Worm (Caenorhabditis elegans) whole organism, L4 larva: Measurements from ENCODE around the gene Y39E4B.6.

Source experiments
- F26F4.8 ChIP-seq: fragments of 200-800 bp; sonication (Bioruptor generic); conservative IDR thresholded peaks from 2 replicates; pipeline ENCODE4 v1.3.6; 2022; ENCODE audit warnings: missing genetic modification characterization, missing compliant biosample characterization
- F37D6.2 ChIP-seq: sonication (generic microtip); optimal IDR thresholded peaks from 2 replicates; lab custom pipeline; 2016; ENCODE audit warnings: mild to moderate bottlenecking, missing genetic modification characterization, missing compliant biosample characterization
- F44E2.7 ChIP-seq: fragments of 200-800 bp; sonication (Bioruptor generic); IDR thresholded peaks from 2 replicates; pipeline ENCODE4 v2.1.2; 2022; ENCODE audit warnings: missing genetic modification characterization, missing compliant biosample characterization
- R02D3.7 ChIP-seq: fragments of 150-350 bp; sonication (generic microtip); optimal IDR thresholded peaks from 3 replicates; lab custom pipeline; 2014; ENCODE audit warnings: missing biosample characterization, missing genetic modification characterization
- Y105C5A.15 ChIP-seq: fragments of 200-800 bp; sonication (Bioruptor generic); IDR thresholded peaks from 2 replicates; pipeline ENCODE4 v1.3.6; 2022; ENCODE audit warnings: missing genetic modification characterization, missing compliant biosample characterization
- Y5F2A.4 ChIP-seq: fragments of 200-800 bp; sonication (Bioruptor generic); optimal IDR thresholded peaks from 2 replicates; lab custom pipeline; 2018; ENCODE audit warnings: mild to moderate bottlenecking, missing genetic modification characterization, missing compliant biosample characterization
- ZK546.5 ChIP-seq, 2 experiments: sonication (generic microtip); optimal IDR thresholded peaks; 2 replicates each; lab custom pipeline; 2017; ENCODE audit warnings: missing biosample characterization in 2 of 2, missing genetic modification characterization in 2 of 2
- aha-1 ChIP-seq: fragments of 150-350 bp; peaks from one replicate; lab custom pipeline; 2014; ENCODE audit warnings: missing biosample characterization, missing genetic modification characterization
- ama-1 ChIP-seq: fragments of 150-350 bp; optimal IDR thresholded peaks from 2 replicates; lab custom pipeline; 2014; ENCODE audit warnings: inconsistent platforms, mixed read lengths
- arid-1 ChIP-seq: fragments of 200-800 bp; sonication (Bioruptor generic); conservative IDR thresholded peaks from 2 replicates; pipeline ENCODE4 v1.3.6; 2022; ENCODE audit warnings: missing genetic modification reagents, missing genetic modification characterization, missing compliant biosample characterization
- ceh-28 ChIP-seq: fragments of 150-350 bp; optimal IDR thresholded peaks from 2 replicates; lab custom pipeline; 2014; ENCODE audit warnings: missing biosample characterization, missing genetic modification reagents, missing genetic modification characterization
- ceh-32 ChIP-seq: sonication (generic microtip); optimal IDR thresholded peaks from 2 replicates; lab custom pipeline; 2016; ENCODE audit warnings: mild to moderate bottlenecking, missing genetic modification characterization, missing compliant biosample characterization; ENCODE audit not compliant: poor library complexity
- ceh-44 ChIP-seq: fragments of 200-800 bp; sonication (Bioruptor generic); IDR thresholded peaks from 2 replicates; pipeline ENCODE4 v1.3.6; 2022; ENCODE audit warnings: missing genetic modification reagents, missing genetic modification characterization, missing compliant biosample characterization
- ceh-82 ChIP-seq: sonication (generic microtip); optimal IDR thresholded peaks from 2 replicates; lab custom pipeline; 2017; ENCODE audit warnings: missing biosample characterization, missing genetic modification characterization
- ces-1 ChIP-seq: fragments of 150-350 bp; sonication (generic microtip); optimal IDR thresholded peaks from 4 replicates; lab custom pipeline; 2014; ENCODE audit warnings: missing biosample characterization, missing genetic modification reagents, missing genetic modification characterization
- ctbp-1 ChIP-seq: fragments of 200-800 bp; sonication (Bioruptor generic); IDR thresholded peaks from 2 replicates; pipeline ENCODE4 v1.3.6; 2022; ENCODE audit warnings: missing genetic modification reagents, missing genetic modification characterization, missing compliant biosample characterization
- daf-12 ChIP-seq: fragments of 150-350 bp; optimal IDR thresholded peaks from 2 replicates; lab custom pipeline; 2014; ENCODE audit warnings: missing biosample characterization, missing genetic modification reagents, missing genetic modification characterization
- dmd-6 ChIP-seq: fragments of 200-800 bp; sonication (Bioruptor generic); IDR thresholded peaks from 2 replicates; pipeline ENCODE4 v1.3.6; 2022; ENCODE audit warnings: missing genetic modification reagents, missing genetic modification characterization, missing compliant biosample characterization
- dve-1 ChIP-seq: sonication (generic microtip); optimal IDR thresholded peaks from 2 replicates; lab custom pipeline; 2017; ENCODE audit warnings: antibody characterized with exemption, mild to moderate bottlenecking, missing genetic modification characterization, missing compliant biosample characterization; ENCODE audit not compliant: insufficient read depth
- egl-27 ChIP-seq: sonication (generic microtip); optimal IDR thresholded peaks from 3 replicates; lab custom pipeline; 2017; ENCODE audit warnings: missing biosample characterization, missing genetic modification reagents, missing genetic modification characterization
- fos-1 ChIP-seq: fragments of 150-350 bp; optimal IDR thresholded peaks from 2 replicates; lab custom pipeline; 2014; ENCODE audit warnings: missing biosample characterization, missing genetic modification characterization
- hlh-11 ChIP-seq: fragments of 200-800 bp; sonication (Bioruptor generic); optimal IDR thresholded peaks from 2 replicates; lab custom pipeline; 2018; ENCODE audit warnings: mild to moderate bottlenecking, missing genetic modification characterization, missing compliant biosample characterization
- hlh-30 ChIP-seq: sonication (generic microtip); optimal IDR thresholded peaks from 2 replicates; lab custom pipeline; 2017; ENCODE audit warnings: antibody characterized with exemption, mild to moderate bottlenecking, missing genetic modification characterization, missing compliant biosample characterization; ENCODE audit not compliant: insufficient read depth
- hmg-1.1 ChIP-seq: fragments of 200-800 bp; sonication (Bioruptor generic); IDR thresholded peaks from 2 replicates; pipeline ENCODE4 v1.3.6; 2022; ENCODE audit warnings: missing genetic modification reagents, missing genetic modification characterization, missing compliant biosample characterization
- jun-1 ChIP-seq: fragments of 150-350 bp; optimal IDR thresholded peaks from 2 replicates; lab custom pipeline; 2014; ENCODE audit warnings: missing biosample characterization, missing genetic modification reagents, missing genetic modification characterization
- lim-7 ChIP-seq: fragments of 200-800 bp; sonication (Bioruptor generic); IDR thresholded peaks from 2 replicates; pipeline ENCODE4 v1.3.6; 2022; ENCODE audit warnings: missing genetic modification characterization, missing compliant biosample characterization
- lin-1 ChIP-seq: fragments of 200-800 bp; sonication (Bioruptor generic); IDR thresholded peaks from 2 replicates; pipeline ENCODE4 v1.3.6; 2022; ENCODE audit warnings: missing genetic modification reagents, missing genetic modification characterization, missing compliant biosample characterization
- lin-13 ChIP-seq: fragments of 150-350 bp; optimal IDR thresholded peaks from 2 replicates; lab custom pipeline; 2014; ENCODE audit warnings: missing biosample characterization, missing genetic modification reagents, missing genetic modification characterization
- lin-29 ChIP-seq: fragments of 200-800 bp; sonication (Bioruptor generic); IDR thresholded peaks from 2 replicates; pipeline ENCODE4 v1.3.6; 2022; ENCODE audit warnings: missing genetic modification reagents, missing genetic modification characterization, missing compliant biosample characterization
- lsy-2 ChIP-seq, 2 experiments: fragments of 150-350 bp in 1 of 2; sonication (generic microtip) in 1 of 2; optimal IDR thresholded peaks; 2 replicates each; lab custom pipeline; 2014 to 2017; ENCODE audit warnings: missing biosample characterization in 2 of 2, missing genetic modification characterization in 2 of 2
- mdl-1 ChIP-seq, 2 experiments: fragments of 150-350 bp in 1 of 2; sonication (generic microtip) in 1 of 2; optimal IDR thresholded peaks; 2 replicates each; lab custom pipeline; 2014 to 2017; ENCODE audit warnings: missing biosample characterization in 2 of 2, missing genetic modification characterization in 2 of 2
- mep-1 ChIP-seq: fragments of 150-350 bp; sonication (generic microtip); optimal IDR thresholded peaks from 3 replicates; lab custom pipeline; 2014; ENCODE audit warnings: missing biosample characterization, missing genetic modification characterization
- mxl-2 ChIP-seq: fragments of 200-800 bp; sonication (Bioruptor generic); conservative IDR thresholded peaks from 2 replicates; pipeline ENCODE4 v1.3.6; 2022; ENCODE audit warnings: missing genetic modification reagents, missing genetic modification characterization, missing compliant biosample characterization
- mxl-3 ChIP-seq: fragments of 200-800 bp; sonication (Bioruptor generic); optimal IDR thresholded peaks from 2 replicates; lab custom pipeline; 2018; ENCODE audit warnings: mild to moderate bottlenecking, missing genetic modification characterization, missing compliant biosample characterization
- nhr-10 ChIP-seq: fragments of 150-350 bp; optimal IDR thresholded peaks from 2 replicates; lab custom pipeline; 2014; ENCODE audit warnings: missing biosample characterization, missing genetic modification characterization
- nhr-102 ChIP-seq: sonication (generic microtip); optimal IDR thresholded peaks from 2 replicates; lab custom pipeline; 2016; ENCODE audit warnings: mild to moderate bottlenecking, missing genetic modification characterization, moderate library complexity, missing compliant biosample characterization
- nhr-25 ChIP-seq: sonication (generic microtip); optimal IDR thresholded peaks from 2 replicates; lab custom pipeline; 2017; ENCODE audit warnings: missing genetic modification characterization, mild to moderate bottlenecking, missing compliant biosample characterization, antibody characterized with exemption, moderate library complexity, borderline replicate concordance; ENCODE audit not compliant: insufficient read depth
- nhr-48 ChIP-seq: sonication (generic microtip); optimal IDR thresholded peaks from 2 replicates; lab custom pipeline; 2016; ENCODE audit warnings: mild to moderate bottlenecking, missing genetic modification characterization, missing compliant biosample characterization
- nhr-76 ChIP-seq: fragments of 150-350 bp; optimal IDR thresholded peaks from 2 replicates; lab custom pipeline; 2014; ENCODE audit warnings: missing biosample characterization, missing genetic modification characterization
- php-3 ChIP-seq: fragments of 200-800 bp; sonication (Bioruptor generic); IDR thresholded peaks from 2 replicates; pipeline ENCODE4 v1.3.6; 2022; ENCODE audit warnings: missing genetic modification reagents, missing genetic modification characterization, missing compliant biosample characterization
- rbr-2 ChIP-seq: sonication (generic microtip); optimal IDR thresholded peaks from 2 replicates; lab custom pipeline; 2016; ENCODE audit warnings: missing genotype, missing genetic modification characterization, missing compliant biosample characterization
- snpc-4 ChIP-seq: fragments of 150-350 bp; optimal IDR thresholded peaks from 2 replicates; lab custom pipeline; 2014; ENCODE audit warnings: missing biosample characterization, missing genetic modification characterization
- spr-1 ChIP-seq: sonication (generic microtip); optimal IDR thresholded peaks from 2 replicates; lab custom pipeline; 2016; ENCODE audit warnings: mild to moderate bottlenecking, missing genetic modification characterization, missing compliant biosample characterization
- spr-3 ChIP-seq: fragments of 200-800 bp; sonication (Bioruptor generic); optimal IDR thresholded peaks from 2 replicates; lab custom pipeline; 2018; ENCODE audit warnings: mild to moderate bottlenecking, missing genetic modification characterization, missing compliant biosample characterization
- unc-130 ChIP-seq: sonication (generic microtip); optimal IDR thresholded peaks from 2 replicates; lab custom pipeline; 2016; ENCODE audit warnings: missing genetic modification reagents, missing genetic modification characterization, missing compliant biosample characterization
- zip-11 ChIP-seq: fragments of 200-800 bp; sonication (Bioruptor generic); IDR thresholded peaks from 2 replicates; pipeline ENCODE4 v1.3.6; 2022; ENCODE audit warnings: missing genetic modification characterization, missing compliant biosample characterization
- zip-2 ChIP-seq: fragments of 150-350 bp; optimal IDR thresholded peaks from 2 replicates; lab custom pipeline; 2014; ENCODE audit warnings: missing biosample characterization, missing genetic modification characterization

The Y39E4B.6 gene

DNA sequence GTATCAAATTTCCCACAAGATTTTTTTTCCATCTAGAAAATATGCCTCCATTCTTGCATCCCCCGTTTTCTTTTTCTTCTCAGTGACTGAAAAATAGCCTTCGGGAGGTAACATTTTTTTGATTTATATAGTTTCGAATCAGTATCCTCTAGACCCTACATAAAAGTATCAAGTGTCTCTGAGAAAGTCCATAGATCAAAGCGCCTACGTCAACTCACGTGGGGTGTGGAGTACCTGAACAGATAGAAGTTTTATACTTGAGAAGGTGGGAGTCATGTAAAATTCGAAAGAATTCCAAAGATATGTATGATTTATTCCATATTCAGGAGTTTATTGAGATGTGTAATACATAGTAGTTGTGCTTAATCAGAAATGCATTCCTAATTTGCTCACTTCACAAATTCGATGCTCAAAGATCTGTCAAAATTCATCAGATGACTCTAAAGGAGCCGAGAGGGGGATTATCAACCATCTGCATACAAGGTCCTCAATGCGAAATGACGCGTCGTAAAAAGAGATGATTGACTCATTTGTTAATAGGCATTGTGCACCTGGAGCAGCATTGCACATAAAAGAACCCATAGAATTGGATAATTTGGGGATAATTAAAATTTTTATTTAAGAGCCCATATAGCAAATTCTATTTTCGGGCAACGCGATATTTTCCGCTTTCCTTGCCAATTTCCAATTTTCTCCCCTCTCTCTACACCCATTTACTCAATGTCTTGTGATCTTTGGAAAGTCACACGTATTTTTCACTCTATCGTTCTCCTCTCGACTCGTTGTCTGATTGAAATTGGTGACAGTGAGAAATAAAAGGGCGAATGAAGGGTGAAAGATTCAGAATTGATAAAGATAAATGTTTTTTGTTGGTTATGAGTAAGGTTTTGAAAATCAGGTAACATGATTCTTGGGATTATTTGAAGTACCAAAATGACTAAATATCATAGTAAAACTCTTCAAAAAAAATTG lies 6.1 kb upstream of the Y39E4B.6 start (continued):
- TF ChIP-seq nhr-10 (tag; lab: Kevin White, UChicago) (no peak), F44E2.7 (GFP tag; lab: Robert Waterston, UW) (no peak), ctbp-1 (GFP tag; lab: Robert Waterston, UW) (no peak), Y105C5A.15 (no peak), dmd-6 (no peak), lin-29 (no peak), nhr-102 (tag; lab: Kevin White, UChicago) (no peak), rbr-2 (no peak), F37D6.2 (tag; lab: Kevin White, UChicago) (no peak), ZK546.5 (tag; optimal IDR thresholded peaks at IDR 0.05; lab: Kevin White, UChicago) (no peak), hlh-30 (tag; lab: Kevin White, UChicago) (peak; percentile 89), fos-1 (tag; lab: Kevin White, UChicago) (no peak), ama-1 (no peak), ceh-32 (tag; lab: Kevin White, UChicago) (no peak), nhr-48 (tag; lab: Kevin White, UChicago) (no peak), dve-1 (tag; lab: Kevin White, UChicago) (peak; percentile 7), spr-1 (tag; lab: Kevin White, UChicago) (no peak), daf-12 (tag; lab: Kevin White, UChicago) (no peak), zip-11 (GFP tag; lab: Robert Waterston, UW) (no peak), lin-1 (GFP tag; lab: Robert Waterston, UW) (0 out of 2 replicates have a peak, but pooled peaks have one; percentile 48), unc-130 (GFP tag; lab: Kevin White, UChicago) (no peak), egl-27 (no peak), R02D3.7 (tag; lab: Kevin White, UChicago) (no peak), lin-13 (GFP tag; lab: Kevin White, UChicago) (no peak), ces-1 (GFP tag; lab: Kevin White, UChicago) (no peak), php-3 (GFP tag; lab: Robert Waterston, UW) (no peak), ceh-82 (tag; lab: Kevin White, UChicago) (no peak), ceh-44 (no peak), zip-2 (tag; lab: Kevin White, UChicago) (no peak)
- TF ChIP-seq, all 104 proteins: peak for 10

DNA sequence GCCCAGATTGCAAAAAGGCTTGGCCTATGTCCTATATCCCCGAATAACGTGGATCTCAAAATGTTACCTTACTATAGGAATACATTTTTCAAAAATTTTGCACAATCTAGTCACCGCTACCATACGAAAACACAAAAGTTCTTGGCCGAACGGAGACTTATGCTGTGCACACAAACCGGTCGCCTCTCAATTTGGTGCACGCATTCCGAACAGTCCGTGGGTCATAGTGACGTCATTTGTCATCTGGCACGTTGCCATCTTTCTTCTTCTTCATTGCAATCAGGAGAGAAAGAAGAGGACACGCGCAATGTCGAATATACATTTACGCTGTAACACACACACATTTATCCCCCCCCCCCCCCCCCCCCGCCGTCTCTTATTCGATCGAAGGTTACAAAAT lies 4.9 kb upstream of the Y39E4B.6 start:
- TF ChIP-seq Y5F2A.4 (no peak), ceh-44 (no peak), dmd-6 (0 out of 2 replicates have a peak, but pooled peaks have one; percentile 17), nhr-76 (no peak), ama-1 (no peak), R02D3.7 (tag; lab: Kevin White, UChicago) (no peak), spr-3 (GFP tag; lab: Kevin White, UChicago) (peak; percentile 4), jun-1 (tag; lab: Kevin White, UChicago) (no peak), mep-1 (tag; lab: Kevin White, UChicago) (no peak), lim-7 (GFP tag; lab: Robert Waterston, UW) (no peak), hlh-11 (tag; lab: Kevin White, UChicago) (peak; percentile 34), lsy-2 (tag; optimal IDR thresholded peaks at IDR 0.05; lab: Kevin White, UChicago) (peak in 1 of 2 experiments; percentile 13), mxl-2 (GFP tag; lab: Robert Waterston, UW) (no peak), ceh-28 (tag; lab: Kevin White, UChicago) (no peak), aha-1 (peak; percentile 69), nhr-25 (tag; lab: Kevin White, UChicago) (peak; percentile 61), ceh-32 (tag; lab: Kevin White, UChicago) (no peak), mdl-1 (tag; optimal IDR thresholded peaks at IDR 0.05; lab: Kevin White, UChicago) (peak in 1 of 2 experiments; percentile 22), hlh-30 (tag; lab: Kevin White, UChicago) (peak; percentile 58), hmg-1.1 (GFP tag; lab: Robert Waterston, UW) (peak; percentile 47), snpc-4 (no peak), ceh-82 (tag; lab: Kevin White, UChicago) (no peak), egl-27 (no peak), arid-1 (GFP tag; lab: Robert Waterston, UW) (no peak), F44E2.7 (GFP tag; lab: Robert Waterston, UW) (no peak), mxl-3 (GFP tag; lab: Kevin White, UChicago) (peak; percentile 43), F26F4.8 (GFP tag; lab: Robert Waterston, UW) (no peak)
